Worm (Caenorhabditis elegans) whole organism, young adult: ENCODE data around the gene klp-17.

Source experiments
- B0035.1 ChIP-seq: sonication (generic microtip); optimal IDR thresholded peaks from 2 replicates; lab custom pipeline; 2016; ENCODE audit warnings: missing genetic modification characterization, mild to moderate bottlenecking, missing compliant biosample characterization, missing genotype, missing genetic modification reagents
- F10E7.11 ChIP-seq: sonication (generic microtip); optimal IDR thresholded peaks from 2 replicates; lab custom pipeline; 2017; ENCODE audit warnings: mild to moderate bottlenecking, missing genetic modification characterization, moderate library complexity, missing compliant biosample characterization
- F23B12.7 ChIP-seq: sonication (generic microtip); optimal IDR thresholded peaks from 2 replicates; lab custom pipeline; 2017; ENCODE audit warnings: missing genetic modification characterization, mild to moderate bottlenecking, missing compliant biosample characterization, antibody characterized with exemption, moderate library complexity; ENCODE audit not compliant: insufficient read depth
- Y53F4B.3 ChIP-seq: fragments of 200-800 bp; sonication (Bioruptor generic); IDR thresholded peaks from 2 replicates; pipeline ENCODE4 v1.3.6; 2022; ENCODE audit warnings: missing genetic modification reagents, missing genetic modification characterization, missing compliant biosample characterization
- Y56A3A.18 ChIP-seq: fragments of 200-800 bp; sonication (Bioruptor generic); IDR thresholded peaks from 2 replicates; pipeline ENCODE4 v1.3.6; 2022; ENCODE audit warnings: missing genetic modification reagents, missing genetic modification characterization, missing compliant biosample characterization
- Y79H2A.3 ChIP-seq: fragments of 200-800 bp; sonication (Bioruptor generic); conservative IDR thresholded peaks from 2 replicates; pipeline ENCODE4 v1.3.6; 2022; ENCODE audit warnings: missing genetic modification reagents, missing genetic modification characterization, missing compliant biosample characterization
- ZK185.1 ChIP-seq: sonication (generic microtip); optimal IDR thresholded peaks from 2 replicates; lab custom pipeline; 2016; ENCODE audit warnings: mild to moderate bottlenecking, missing genetic modification characterization, missing compliant biosample characterization; ENCODE audit not compliant: poor library complexity, severe bottlenecking
- akir-1 ChIP-seq: fragments of 200-800 bp; sonication (Bioruptor generic); optimal IDR thresholded peaks from 2 replicates; lab custom pipeline; 2018; ENCODE audit warnings: mild to moderate bottlenecking, missing genetic modification characterization, moderate library complexity, missing compliant biosample characterization
- cebp-1 ChIP-seq, 2 experiments: fragments of 200-800 bp in 1 of 2; sonication (Bioruptor generic) in 1 of 2; sonication (generic microtip) in 1 of 2; IDR thresholded peaks in 1 of 2; optimal IDR thresholded peaks in 1 of 2; 2 replicates each; pipeline versions ENCODE4 v1.3.6 to Lab custom; 2017 to 2022; ENCODE audit warnings: missing compliant biosample characterization in 2 of 2, missing genetic modification characterization in 2 of 2, mild to moderate bottlenecking in 1 of 2, missing genetic modification reagents in 1 of 2, moderate library complexity in 1 of 2
- ceh-40 ChIP-seq: fragments of 200-800 bp; sonication (Bioruptor generic); IDR thresholded peaks from 2 replicates; pipeline ENCODE4 v1.3.6; 2022; ENCODE audit warnings: missing genetic modification characterization, missing compliant biosample characterization
- dpl-1 ChIP-seq: fragments of 150-350 bp; optimal IDR thresholded peaks from 2 replicates; lab custom pipeline; 2014; ENCODE audit warnings: missing biosample characterization, missing genetic modification reagents, missing genetic modification characterization
- egrh-3 ChIP-seq: fragments of 200-800 bp; sonication (Bioruptor generic); IDR thresholded peaks from 2 replicates; pipeline ENCODE4 v1.3.6; 2022; ENCODE audit warnings: missing genetic modification reagents, missing genetic modification characterization, missing compliant biosample characterization
- hmg-1.2 ChIP-seq: fragments of 200-800 bp; sonication (Bioruptor generic); IDR thresholded peaks from 2 replicates; pipeline ENCODE4 v1.3.6; 2022; ENCODE audit warnings: missing genetic modification reagents, missing genetic modification characterization, missing compliant biosample characterization
- lag-1 ChIP-seq: fragments of 200-800 bp; sonication (Bioruptor generic); IDR thresholded peaks from 2 replicates; pipeline ENCODE4 v1.3.6; 2022; ENCODE audit warnings: missing genetic modification reagents, missing genetic modification characterization, missing compliant biosample characterization
- lin-54 ChIP-seq: fragments of 200-800 bp; sonication (Bioruptor generic); optimal IDR thresholded peaks from 2 replicates; lab custom pipeline; 2018; ENCODE audit warnings: mild to moderate bottlenecking, missing genetic modification characterization, missing compliant biosample characterization
- lsl-1 ChIP-seq: fragments of 200-800 bp; sonication (Bioruptor generic); optimal IDR thresholded peaks from 2 replicates; lab custom pipeline; 2018; ENCODE audit warnings: mild to moderate bottlenecking, missing genetic modification characterization, moderate library complexity, missing compliant biosample characterization
- lsy-27 ChIP-seq: sonication (generic microtip); optimal IDR thresholded peaks from 2 replicates; lab custom pipeline; 2017; ENCODE audit warnings: missing genetic modification characterization, mild to moderate bottlenecking, missing compliant biosample characterization, antibody characterized with exemption, missing genotype, borderline replicate concordance; ENCODE audit not compliant: insufficient read depth
- madf-10 ChIP-seq: sonication (generic microtip); optimal IDR thresholded peaks from 2 replicates; lab custom pipeline; 2016; ENCODE audit warnings: mild to moderate bottlenecking, missing genetic modification characterization, missing compliant biosample characterization
- mes-4 ChIP-seq: sonication (generic microtip); optimal IDR thresholded peaks from 2 replicates; lab custom pipeline; 2016; ENCODE audit warnings: missing genotype, missing genetic modification characterization, missing compliant biosample characterization
- mxl-1 ChIP-seq: sonication (generic microtip); optimal IDR thresholded peaks from 2 replicates; lab custom pipeline; 2016; ENCODE audit warnings: missing genetic modification characterization, missing compliant biosample characterization
- nfya-1 ChIP-seq: sonication (generic microtip); optimal IDR thresholded peaks from 2 replicates; lab custom pipeline; 2017; ENCODE audit warnings: antibody characterized with exemption, missing compliant biosample characterization, missing genetic modification characterization, borderline replicate concordance; ENCODE audit not compliant: insufficient read depth
- nfya-2 ChIP-seq: fragments of 200-800 bp; sonication (Bioruptor generic); IDR thresholded peaks from 2 replicates; pipeline ENCODE4 v1.3.6; 2022; ENCODE audit warnings: missing genetic modification reagents, missing genetic modification characterization, missing compliant biosample characterization
- nhr-120 ChIP-seq: fragments of 200-800 bp; sonication (Bioruptor generic); IDR thresholded peaks from 2 replicates; pipeline ENCODE4 v1.3.6; 2022; ENCODE audit warnings: missing genetic modification characterization, missing compliant biosample characterization
- nhr-80 ChIP-seq: sonication (generic microtip); optimal IDR thresholded peaks from 2 replicates; lab custom pipeline; 2016; ENCODE audit warnings: missing genetic modification characterization, missing compliant biosample characterization
- repo-1 ChIP-seq: sonication (generic microtip); optimal IDR thresholded peaks from 2 replicates; lab custom pipeline; 2017; ENCODE audit warnings: mild to moderate bottlenecking, missing genetic modification characterization, missing compliant biosample characterization
- sdz-38 ChIP-seq: sonication (generic microtip); optimal IDR thresholded peaks from 2 replicates; lab custom pipeline; 2016; ENCODE audit warnings: missing genotype, missing genetic modification characterization, missing compliant biosample characterization
- snpc-1.3 ChIP-seq: sonication (generic microtip); optimal IDR thresholded peaks from 2 replicates; lab custom pipeline; 2017; ENCODE audit warnings: missing genetic modification characterization, mild to moderate bottlenecking, missing compliant biosample characterization, antibody characterized with exemption, moderate library complexity, missing genotype, missing genetic modification reagents; ENCODE audit not compliant: insufficient read depth
- snpc-3.4 ChIP-seq: sonication (generic microtip); optimal IDR thresholded peaks from 2 replicates; lab custom pipeline; 2017; ENCODE audit warnings: missing genetic modification characterization, mild to moderate bottlenecking, missing compliant biosample characterization, antibody characterized with exemption, moderate library complexity, missing genotype, missing genetic modification reagents
- snpc-4 ChIP-seq, 5 experiments: fragments of 150-350 bp in 1 of 5; sonication (generic microtip) in 4 of 5; optimal IDR thresholded peaks; 2 replicates each; lab custom pipeline; 2014 to 2018; ENCODE audit warnings: missing genetic modification characterization in 5 of 5, missing biosample characterization in 3 of 5, antibody characterized with exemption in 2 of 5, mild to moderate bottlenecking in 2 of 5, missing compliant biosample characterization in 2 of 5, missing genotype in 2 of 5, moderate library complexity in 2 of 5, missing genetic modification reagents in 1 of 5
- unc-130 ChIP-seq: sonication (generic microtip); optimal IDR thresholded peaks from 2 replicates; lab custom pipeline; 2016; ENCODE audit warnings: missing genetic modification reagents, missing genetic modification characterization, missing compliant biosample characterization
- xnd-1 ChIP-seq: sonication (generic microtip); optimal IDR thresholded peaks from 2 replicates; lab custom pipeline; 2016; ENCODE audit warnings: missing genotype, missing genetic modification reagents, missing genetic modification characterization, missing compliant biosample characterization
- ztf-26 ChIP-seq: sonication (generic microtip); optimal IDR thresholded peaks from 2 replicates; lab custom pipeline; 2017; ENCODE audit warnings: missing genetic modification characterization, missing compliant biosample characterization
- ztf-6 ChIP-seq: fragments of 200-800 bp; sonication (Bioruptor generic); IDR thresholded peaks from 2 replicates; pipeline ENCODE4 v1.3.6; 2022; ENCODE audit warnings: missing genetic modification reagents, missing genetic modification characterization, missing compliant biosample characterization

klp-17 gene

DNA sequence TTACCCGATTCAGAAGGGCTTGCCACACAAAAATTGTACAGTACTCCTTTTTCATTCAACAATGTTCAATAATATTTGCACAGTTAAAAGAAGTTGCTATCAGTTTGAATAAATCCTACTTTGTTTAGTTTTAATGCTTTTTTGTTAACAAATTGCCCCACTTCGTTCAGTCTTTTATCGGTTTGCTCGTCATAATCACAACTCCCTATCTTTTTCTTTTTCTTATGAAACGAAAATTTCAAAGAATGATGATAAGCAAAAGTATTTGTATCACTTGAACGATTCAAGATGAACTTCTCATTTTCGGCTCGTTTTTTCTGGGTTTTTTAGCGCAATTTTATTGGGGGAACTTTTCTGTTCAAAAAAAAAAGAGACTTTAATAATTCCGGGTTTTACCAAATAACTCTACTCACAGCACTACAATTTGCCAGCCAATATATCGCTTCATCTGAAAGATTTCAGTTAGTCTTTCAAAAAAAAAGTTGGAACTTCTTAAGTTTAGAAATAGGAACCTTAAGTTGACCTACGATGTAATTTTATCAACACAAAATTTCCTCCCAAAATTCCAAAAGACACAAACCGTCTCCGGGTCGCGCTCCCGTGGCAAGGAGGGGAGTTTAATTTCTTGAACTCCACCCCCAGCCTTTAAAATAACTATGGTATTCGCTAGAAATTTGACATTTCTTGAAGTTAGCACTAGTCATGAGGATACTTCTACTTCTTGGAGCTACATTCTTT is 42.7 kb downstream of the klp-17 start, which contains the start of gene C05D12.3:
Gene C05D12.3, plus strand, starts transcription at position 688 of the 738 bp plus-strand sequence.
- peak; percentile 33 for TF ChIP-seq nhr-80 (tag; lab: Kevin White, UChicago)
- no peak for TF ChIP-seq unc-130 (GFP tag; lab: Kevin White, UChicago)
- no peak for TF ChIP-seq lin-54 (GFP tag; lab: Kevin White, UChicago)

DNA sequence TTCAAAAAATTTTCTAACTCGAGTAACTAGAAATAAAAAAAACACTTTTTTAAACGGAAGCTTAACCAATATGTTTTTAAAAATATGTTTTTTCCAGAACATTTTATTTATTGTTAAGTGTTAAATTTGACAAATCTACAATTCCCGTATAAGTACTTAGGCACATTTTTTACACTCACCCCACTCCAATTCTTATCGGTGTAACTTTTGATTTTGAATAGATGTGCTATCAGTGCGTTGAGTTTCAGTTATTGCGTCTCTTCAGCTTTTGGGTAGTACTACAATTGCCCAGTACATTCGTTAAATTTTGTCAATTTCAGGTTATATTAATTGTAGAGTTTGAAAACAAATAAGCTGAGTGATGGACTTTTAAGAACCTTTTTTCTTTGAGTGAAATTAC is 43.4 kb downstream of the klp-17 start:
- no peak for TF ChIP-seq Y79H2A.3
- TF ChIP-seq ceh-40 = no peak
- TF ChIP-seq lsl-1 = no peak
- TF ChIP-seq ztf-26 (tag; lab: Kevin White, UChicago) = no peak
- TF ChIP-seq snpc-4 (GFP tag; optimal IDR thresholded peaks at IDR 0.05; lab: Kevin White, UChicago) = no peak
- no peak for TF ChIP-seq snpc-4 (tag; optimal IDR thresholded peaks at IDR 0.05; lab: Kevin White, UChicago)
- no peak for TF ChIP-seq mes-4 (tag; lab: Kevin White, UChicago)
- no peak for TF ChIP-seq snpc-3.4
- no peak for TF ChIP-seq repo-1 (tag; lab: Kevin White, UChicago)
- no peak for TF ChIP-seq lag-1 (GFP tag; lab: Robert Waterston, UW)
- TF ChIP-seq dpl-1 = no peak
- TF ChIP-seq F10E7.11 (tag; lab: Kevin White, UChicago) = no peak
- TF ChIP-seq Y53F4B.3 (GFP tag; lab: Robert Waterston, UW) = no peak
- TF ChIP-seq snpc-1.3 (tag; lab: Kevin White, UChicago) = no peak

DNA sequence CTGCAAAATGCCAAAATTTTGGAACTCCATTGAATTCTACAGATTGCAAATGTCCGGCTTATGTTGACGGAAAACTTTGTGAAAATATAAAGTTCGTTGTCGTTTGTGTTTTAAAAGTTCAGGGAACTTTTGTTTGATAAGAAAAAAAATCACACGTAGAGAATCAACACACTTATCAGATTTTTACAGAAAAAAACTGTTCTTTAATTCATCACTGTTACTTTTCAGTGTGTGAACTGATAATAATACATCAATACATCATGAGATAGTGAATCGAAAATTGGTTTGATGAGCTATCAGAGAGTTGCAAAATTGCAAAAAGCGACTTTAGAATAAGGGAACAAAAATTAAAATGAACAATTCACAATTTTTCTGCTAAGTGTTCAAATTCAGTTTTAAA is 49.0 kb downstream of the klp-17 start:
- TF ChIP-seq nhr-80 (tag; lab: Kevin White, UChicago) (peak; percentile 60), lsy-27 (tag; lab: Kevin White, UChicago) (no peak)

DNA sequence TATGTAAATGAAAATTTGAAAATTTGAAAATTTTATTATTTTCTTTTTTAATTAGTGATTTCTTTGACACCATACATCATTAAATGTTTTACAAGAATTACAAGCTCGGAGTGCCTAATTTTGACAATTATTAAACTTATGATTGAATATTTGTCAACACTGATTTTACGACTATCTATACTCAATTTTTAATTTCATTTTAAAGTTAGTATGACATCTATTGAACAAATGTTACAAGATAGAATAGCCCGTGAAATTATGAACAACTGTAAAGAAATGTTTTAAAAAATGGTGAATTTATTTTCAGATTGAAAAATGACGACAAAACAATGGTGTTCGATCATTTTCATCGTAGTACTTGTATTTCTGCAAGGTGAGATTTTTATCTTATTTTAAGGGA is 49.4 kb downstream of the klp-17 start, which contains the start of gene C05D12.2:
Gene C05D12.2, plus strand, starts transcription at position 301 of the 400 bp plus-strand sequence.
- TF ChIP-seq madf-10 (tag; lab: Kevin White, UChicago) = no peak
- TF ChIP-seq ztf-6 = no peak
- no peak for TF ChIP-seq nfya-1
- no peak for TF ChIP-seq akir-1 (GFP tag; lab: Kevin White, UChicago)
- TF ChIP-seq nhr-120 (GFP tag; lab: Robert Waterston, UW) = no peak
- no peak for TF ChIP-seq F23B12.7 (tag; lab: Kevin White, UChicago)
- no peak for TF ChIP-seq B0035.1 (tag; lab: Kevin White, UChicago)
- TF ChIP-seq ZK185.1 = no peak
- TF ChIP-seq cebp-1 (GFP tag; IDR thresholded peaks at IDR 0.05; lab: Robert Waterston, UW) = no peak
- TF ChIP-seq cebp-1 (tag; optimal IDR thresholded peaks at IDR 0.05; lab: Kevin White, UChicago) = no peak
- no peak for TF ChIP-seq egrh-3
- no peak for TF ChIP-seq Y56A3A.18 (GFP tag; lab: Robert Waterston, UW)
- TF ChIP-seq repo-1 (tag; lab: Kevin White, UChicago) = no peak
- no peak for TF ChIP-seq sdz-38 (tag; lab: Kevin White, UChicago)
- no peak for TF ChIP-seq snpc-4 (GFP tag; optimal IDR thresholded peaks at IDR 0.05; lab: Kevin White, UChicago)
- TF ChIP-seq snpc-4 (tag; optimal IDR thresholded peaks at IDR 0.05; lab: Kevin White, UChicago) = no peak
- no peak for TF ChIP-seq hmg-1.2 (GFP tag; lab: Robert Waterston, UW)
- no peak for TF ChIP-seq nfya-2 (GFP tag; lab: Robert Waterston, UW)
- TF ChIP-seq ceh-40 = no peak
- no peak for TF ChIP-seq xnd-1 (tag; lab: Kevin White, UChicago)
- no peak for TF ChIP-seq mxl-1 (tag; lab: Kevin White, UChicago)
